Fruit fly (Drosophila melanogaster) whole organism, embryonic: Measurements from ENCODE around the gene RapGAP1.
A peak's percentile ranks its signal among the peaks of the same experiment; 100 is the strongest.

Experiments
- Abd-B ChIP-seq: fragments of 200-800 bp; sonication (Bioruptor generic); optimal IDR thresholded peaks from 2 replicates; lab custom pipeline; 2018; ENCODE audit warnings: missing biosample characterization, mild to moderate bottlenecking, missing genetic modification characterization, moderate library complexity
- Adf1 ChIP-seq: fragments of 200-800 bp; sonication (Bioruptor generic); IDR thresholded peaks from 2 replicates; pipeline ENCODE4 v1.3.6; 2022; ENCODE audit warnings: missing biosample characterization, missing genetic modification characterization
- Antp ChIP-seq: fragments of 200-800 bp; sonication (Bioruptor generic); optimal IDR thresholded peaks from 3 replicates; lab custom pipeline; 2016; ENCODE audit warnings: missing biosample characterization, missing genetic modification characterization
- B-H1 ChIP-seq: fragments of 200-800 bp; sonication (Bioruptor generic); IDR thresholded peaks from 3 replicates; pipeline ENCODE4 v1.3.6; 2022; ENCODE audit warnings: missing biosample characterization, missing genetic modification characterization
- Bgb ChIP-seq: fragments of 200-800 bp; sonication (Bioruptor generic); IDR thresholded peaks from 2 replicates; pipeline ENCODE4 v1.3.6; 2022; ENCODE audit warnings: missing biosample characterization, missing genetic modification characterization; ENCODE audit not compliant: partially characterized antibody
- CG10147 ChIP-seq: fragments of 200-800 bp; sonication (Bioruptor generic); optimal IDR thresholded peaks from 2 replicates; lab custom pipeline; 2019; ENCODE audit warnings: missing biosample characterization, mild to moderate bottlenecking, missing genetic modification characterization, moderate library complexity
- CG10209 ChIP-seq: fragments of 200-800 bp; sonication (Bioruptor generic); optimal IDR thresholded peaks from 3 replicates; lab custom pipeline; 2017; ENCODE audit warnings: missing biosample characterization, mild to moderate bottlenecking, missing genetic modification characterization, missing genetic modification reagents
- CG10321 ChIP-seq: fragments of 200-800 bp; sonication (Bioruptor generic); IDR thresholded peaks from 2 replicates; pipeline ENCODE4 v1.3.6; 2022; ENCODE audit warnings: missing biosample characterization, missing genetic modification characterization
- CG13624 ChIP-seq: fragments of 200-800 bp; sonication (Bioruptor generic); optimal IDR thresholded peaks from 2 replicates; lab custom pipeline; 2016; ENCODE audit warnings: missing biosample characterization, missing genetic modification characterization
- CG13775 ChIP-seq: fragments of 200-800 bp; sonication (Bioruptor generic); optimal IDR thresholded peaks from 3 replicates; lab custom pipeline; 2017; ENCODE audit warnings: missing biosample characterization, mild to moderate bottlenecking, missing genetic modification characterization
- CG14014 ChIP-seq: fragments of 200-800 bp; sonication (Bioruptor generic); IDR thresholded peaks from 2 replicates; pipeline ENCODE4 v1.3.6; 2022; ENCODE audit warnings: missing biosample characterization, missing genetic modification characterization
- CG14441 ChIP-seq: fragments of 200-800 bp; sonication (Bioruptor generic); IDR thresholded peaks from 2 replicates; pipeline ENCODE4 v1.3.6; 2022; ENCODE audit warnings: missing biosample characterization, missing genetic modification characterization
- CG14710 ChIP-seq: fragments of 200-800 bp; sonication (Bioruptor generic); optimal IDR thresholded peaks from 3 replicates; lab custom pipeline; 2019; ENCODE audit warnings: missing biosample characterization, mild to moderate bottlenecking, missing genetic modification characterization, moderate library complexity
- CG18011 ChIP-seq: fragments of 200-800 bp; sonication (Bioruptor generic); optimal IDR thresholded peaks from 2 replicates; lab custom pipeline; 2017; ENCODE audit warnings: missing biosample characterization, missing genetic modification characterization, mild to moderate bottlenecking, moderate library complexity, missing genotype
- CG3163 ChIP-seq: fragments of 200-800 bp; sonication (Bioruptor generic); optimal IDR thresholded peaks from 3 replicates; lab custom pipeline; 2016; ENCODE audit warnings: missing biosample characterization, missing genetic modification characterization
- CG4360 ChIP-seq: fragments of 200-800 bp; sonication (Bioruptor generic); IDR thresholded peaks from 2 replicates; pipeline ENCODE4 v1.3.6; 2022; ENCODE audit warnings: missing biosample characterization, missing genetic modification characterization
- CG43689 ChIP-seq: fragments of 200-800 bp; sonication (Bioruptor generic); IDR thresholded peaks from 2 replicates; pipeline ENCODE4 v1.3.6; 2022; ENCODE audit warnings: missing biosample characterization, missing genetic modification characterization
- CG4820 ChIP-seq: fragments of 200-800 bp; sonication (Bioruptor generic); optimal IDR thresholded peaks from 3 replicates; lab custom pipeline; 2016; ENCODE audit warnings: missing biosample characterization, missing genetic modification characterization
- CG6791 ChIP-seq: fragments of 200-800 bp; sonication (Bioruptor generic); IDR thresholded peaks from 3 replicates; pipeline ENCODE4 v1.3.6; 2022; ENCODE audit warnings: missing biosample characterization, missing genetic modification characterization; ENCODE audit not compliant: partially characterized antibody
- CG9215 ChIP-seq: fragments of 200-800 bp; sonication (Bioruptor generic); IDR thresholded peaks from 2 replicates; pipeline ENCODE4 v1.3.6; 2022; ENCODE audit warnings: missing biosample characterization, missing genetic modification characterization
- D19B ChIP-seq: fragments of 200-800 bp; sonication (Bioruptor generic); optimal IDR thresholded peaks from 2 replicates; lab custom pipeline; 2017; ENCODE audit warnings: missing biosample characterization, mild to moderate bottlenecking, missing genetic modification characterization
- Dbx ChIP-seq: fragments of 200-800 bp; sonication (Bioruptor generic); IDR thresholded peaks from 3 replicates; pipeline ENCODE4 v1.3.6; 2022; ENCODE audit warnings: missing biosample characterization, missing genetic modification characterization
- Deaf1 ChIP-seq: fragments of 200-800 bp; optimal IDR thresholded peaks from 3 replicates; lab custom pipeline; 2019; ENCODE audit warnings: missing biosample characterization, mild to moderate bottlenecking, missing genetic modification characterization, moderate library complexity
- Dip3 ChIP-seq: fragments of 200-800 bp; sonication (Bioruptor generic); optimal IDR thresholded peaks from 3 replicates; lab custom pipeline; 2016; ENCODE audit warnings: missing biosample characterization, missing genetic modification characterization
- Doc2 ChIP-seq: fragments of 200-800 bp; sonication (Bioruptor generic); IDR thresholded peaks from 2 replicates; pipeline ENCODE4 v1.3.6; 2022; ENCODE audit warnings: missing biosample characterization, missing genetic modification characterization
- Fer3 ChIP-seq: fragments of 200-800 bp; sonication (Bioruptor generic); optimal IDR thresholded peaks from 2 replicates; lab custom pipeline; 2018; ENCODE audit warnings: missing biosample characterization, mild to moderate bottlenecking, missing genetic modification characterization, moderate library complexity
- Hand ChIP-seq: fragments of 200-800 bp; sonication (Bioruptor generic); optimal IDR thresholded peaks from 2 replicates; lab custom pipeline; 2017; ENCODE audit warnings: mild to moderate bottlenecking, missing biosample characterization, missing genetic modification reagents, missing genetic modification characterization
- Hmr ChIP-seq: fragments of 200-800 bp; sonication (Bioruptor generic); optimal IDR thresholded peaks from 3 replicates; lab custom pipeline; 2017; ENCODE audit warnings: mild to moderate bottlenecking, missing biosample characterization, missing genetic modification reagents, missing genetic modification characterization
- Neu2 ChIP-seq: fragments of 200-800 bp; sonication (Bioruptor generic); optimal IDR thresholded peaks from 3 replicates; lab custom pipeline; 2016; ENCODE audit warnings: missing biosample characterization, missing genetic modification characterization, borderline replicate concordance
- Nf-YC ChIP-seq: fragments of 200-800 bp; optimal IDR thresholded peaks from 3 replicates; lab custom pipeline; 2019; ENCODE audit warnings: missing biosample characterization, mild to moderate bottlenecking, missing genetic modification characterization, moderate library complexity
- Sox100B ChIP-seq: fragments of 200-800 bp; sonication (Bioruptor generic); optimal IDR thresholded peaks from 3 replicates; lab custom pipeline; 2018; ENCODE audit warnings: missing biosample characterization, mild to moderate bottlenecking, missing genetic modification characterization
- TFAM ChIP-seq: fragments of 200-800 bp; sonication (Bioruptor generic); optimal IDR thresholded peaks from 2 replicates; lab custom pipeline; 2017; ENCODE audit warnings: missing biosample characterization, missing genetic modification characterization, inconsistent platforms
- YL-1 ChIP-seq: fragments of 200-800 bp; sonication (Bioruptor generic); optimal IDR thresholded peaks from 3 replicates; lab custom pipeline; 2017; ENCODE audit warnings: missing biosample characterization, mild to moderate bottlenecking, missing genetic modification characterization
- bowl ChIP-seq: fragments of 200-800 bp; sonication (Bioruptor generic); IDR thresholded peaks from 2 replicates; pipeline ENCODE4 v1.3.6; 2022; ENCODE audit warnings: missing biosample characterization, missing genetic modification characterization
- cas ChIP-seq: fragments of 200-800 bp; sonication (Bioruptor generic); IDR thresholded peaks from 2 replicates; pipeline ENCODE4 v1.3.6; 2022; ENCODE audit warnings: missing biosample characterization, missing genetic modification characterization
- danr ChIP-seq: fragments of 200-800 bp; sonication (Bioruptor generic); IDR thresholded peaks from 2 replicates; pipeline ENCODE4 v1.3.6; 2022; ENCODE audit warnings: missing biosample characterization, missing genetic modification characterization
- dati ChIP-seq: fragments of 200-800 bp; sonication (Bioruptor generic); IDR thresholded peaks from 2 replicates; pipeline ENCODE4 v1.3.6; 2022; ENCODE audit warnings: missing biosample characterization, missing genetic modification characterization
- dm ChIP-seq: fragments of 200-800 bp; sonication (Bioruptor generic); optimal IDR thresholded peaks from 3 replicates; lab custom pipeline; 2016; ENCODE audit warnings: missing biosample characterization, missing genetic modification characterization
- gcm ChIP-seq: fragments of 200-800 bp; sonication (Bioruptor generic); optimal IDR thresholded peaks from 2 replicates; lab custom pipeline; 2019; ENCODE audit warnings: missing biosample characterization, mild to moderate bottlenecking, missing genetic modification characterization, moderate library complexity
- gfzf ChIP-seq: fragments of 200-800 bp; sonication (Bioruptor generic); optimal IDR thresholded peaks from 2 replicates; lab custom pipeline; 2016; ENCODE audit warnings: missing biosample characterization, mild to moderate bottlenecking, missing genetic modification characterization, moderate library complexity
- grn ChIP-seq: fragments of 200-800 bp; sonication (Bioruptor generic); optimal IDR thresholded peaks from 3 replicates; lab custom pipeline; 2017; ENCODE audit warnings: missing biosample characterization, missing genetic modification characterization
- inv ChIP-seq: fragments of 200-800 bp; sonication (Bioruptor generic); IDR thresholded peaks from 2 replicates; pipeline ENCODE4 v1.3.6; 2022; ENCODE audit warnings: missing biosample characterization, missing genetic modification characterization; ENCODE audit not compliant: partially characterized antibody
- maf-S ChIP-seq: fragments of 200-800 bp; sonication (Bioruptor generic); optimal IDR thresholded peaks from 2 replicates; lab custom pipeline; 2016; ENCODE audit warnings: missing biosample characterization, missing genetic modification characterization
- org-1 ChIP-seq: fragments of 200-800 bp; sonication (Bioruptor generic); optimal IDR thresholded peaks from 2 replicates; lab custom pipeline; 2017; ENCODE audit warnings: missing biosample characterization, missing genetic modification characterization
- pan ChIP-seq, 4 experiments: fragments of >200 bp in 3 of 4; fragments of 200-800 bp in 1 of 4; sonication (Bioruptor generic) in 1 of 4; optimal IDR thresholded peaks in 3 of 4; IDR thresholded peaks in 1 of 4; 2 replicates each; pipeline versions ENCODE4 v1.3.6 to Lab custom; 2017 to 2022; ENCODE audit warnings: missing biosample characterization in 2 of 4, missing genetic modification characterization in 2 of 4, mixed read lengths in 1 of 4
- pum ChIP-seq: fragments of 200-800 bp; sonication (Bioruptor generic); optimal IDR thresholded peaks from 2 replicates; lab custom pipeline; 2016; ENCODE audit warnings: missing biosample characterization, missing genetic modification characterization
- schlank ChIP-seq: fragments of 200-800 bp; sonication (Bioruptor generic); optimal IDR thresholded peaks from 2 replicates; lab custom pipeline; 2018; ENCODE audit warnings: missing biosample characterization, mild to moderate bottlenecking, missing genetic modification characterization
- sqz ChIP-seq: fragments of 200-800 bp; sonication (Bioruptor generic); optimal IDR thresholded peaks from 3 replicates; lab custom pipeline; 2018; ENCODE audit warnings: missing biosample characterization, mild to moderate bottlenecking, missing genetic modification characterization
- toy ChIP-seq: fragments of 200-800 bp; sonication (Bioruptor generic); IDR thresholded peaks from 2 replicates; pipeline ENCODE4 v1.3.6; 2022; ENCODE audit warnings: missing biosample characterization, missing genetic modification characterization
- wor ChIP-seq: fragments of 200-800 bp; sonication (Bioruptor generic); IDR thresholded peaks from 2 replicates; pipeline ENCODE4 v1.3.6; 2022; ENCODE audit warnings: missing biosample characterization, missing genetic modification characterization

The RapGAP1 gene

dm6 chr2L:7564856-7565255 lies 13.9 kb downstream of the RapGAP1 start (continued):
- TF ChIP-seq gfzf, result no peak
- no peak for TF ChIP-seq wor
- peak; percentile 62 for TF ChIP-seq CG14710 (tag; lab: Kevin White, UChicago)
- TF ChIP-seq gcm (GFP tag; lab: Kevin White, UChicago), result peak; percentile 18
- TF ChIP-seq CG4360 (GFP tag; lab: Robert Waterston, UW), result no peak
- peak; percentile 68 for TF ChIP-seq CG13775 (GFP tag; lab: Kevin White, UChicago)
- no peak for TF ChIP-seq schlank (tag; lab: Kevin White, UChicago)
- TF ChIP-seq Adf1 (GFP tag; lab: Robert Waterston, UW), result no peak
- TF ChIP-seq CG18011 (GFP tag; lab: Kevin White, UChicago), result peak; percentile 32
- TF ChIP-seq Abd-B, result peak; percentile 65
- no peak for TF ChIP-seq bowl (GFP tag; lab: Robert Waterston, UW)
- no peak for TF ChIP-seq CG9215 (GFP tag; lab: Robert Waterston, UW)
- TF ChIP-seq dm (GFP tag; lab: Kevin White, UChicago), result peak; percentile 44
- TF ChIP-seq Deaf1 (tag; lab: Kevin White, UChicago), result no peak
- peak; percentile 60 for TF ChIP-seq Hmr (GFP tag; lab: Kevin White, UChicago)
- TF ChIP-seq CG10321 (GFP tag; lab: Robert Waterston, UW), result no peak
- TF ChIP-seq CG43689 (GFP tag; lab: Robert Waterston, UW), result no peak
- peak; percentile 44; the same call in 1 of the 3 replicates for TF ChIP-seq B-H1 (GFP tag; lab: Robert Waterston, UW)
- TF ChIP-seq Doc2 (GFP tag; lab: Robert Waterston, UW), result no peak
- peak; percentile 38; the same call in 1 of the 3 replicates for TF ChIP-seq Dbx (GFP tag; lab: Robert Waterston, UW)
- TF ChIP-seq Dip3 (GFP tag; lab: Kevin White, UChicago), result peak; percentile 35
- peak; percentile 68 for TF ChIP-seq CG13624 (GFP tag; lab: Kevin White, UChicago)
- no peak for TF ChIP-seq D19B
- no peak for TF ChIP-seq cas (GFP tag; lab: Robert Waterston, UW)
- TF ChIP-seq Nf-YC (tag; lab: Kevin White, UChicago), result no peak
- no peak for TF ChIP-seq sqz (GFP tag; lab: Kevin White, UChicago)
- peak; percentile 51; the same call in 1 of the 2 replicates for TF ChIP-seq danr (GFP tag; lab: Robert Waterston, UW)
- no peak for TF ChIP-seq inv (GFP tag; lab: Robert Waterston, UW)
- TF ChIP-seq CG14014, result peak; percentile 57; the same call in 1 of the 2 replicates
- peak; percentile 37 for TF ChIP-seq Neu2 (GFP tag; lab: Kevin White, UChicago)
- TF ChIP-seq org-1, result peak; percentile 62
- TF ChIP-seq CG4820, result peak; percentile 78
- no peak for TF ChIP-seq pan (optimal IDR thresholded peaks at IDR 0.05; lab: Kevin White, UChicago)
- peak in 1 of 2 experiments; percentile 64 for TF ChIP-seq pan (GFP tag; optimal IDR thresholded peaks at IDR 0.05 in 1 of 2, IDR thresholded peaks at IDR 0.05 in 1 of 2)
- no peak for TF ChIP-seq Bgb
- TF ChIP-seq CG10147 (GFP tag; lab: Kevin White, UChicago), result peak; percentile 37
- TF ChIP-seq dati (GFP tag; lab: Robert Waterston, UW), result peak; percentile 45; the same call in 1 of the 2 replicates
- peak; percentile 41 for TF ChIP-seq CG3163
- peak; percentile 50 for TF ChIP-seq Fer3 (tag; lab: Kevin White, UChicago)
- no peak for TF ChIP-seq TFAM
- peak; percentile 50 for TF ChIP-seq maf-S (GFP tag; lab: Kevin White, UChicago)
- peak; percentile 63 for TF ChIP-seq CG14441
- no peak for TF ChIP-seq CG6791
- no peak for TF ChIP-seq toy (GFP tag; lab: Robert Waterston, UW)
- TF ChIP-seq Hand (GFP tag; lab: Kevin White, UChicago), result peak; percentile 9
- TF ChIP-seq Sox100B (GFP tag; lab: Kevin White, UChicago), result peak; percentile 25
- no peak for TF ChIP-seq YL-1 (GFP tag; lab: Kevin White, UChicago)
- TF ChIP-seq Antp (GFP tag; lab: Kevin White, UChicago), result peak; percentile 84
- TF ChIP-seq grn, result no peak
- peak; percentile 71 for TF ChIP-seq CG10209 (GFP tag; lab: Kevin White, UChicago)
- peak; percentile 42 for TF ChIP-seq pum
